Fruit fly (Drosophila melanogaster) whole organism, adult: ENCODE data around the gene Mitf.
A peak's percentile ranks its signal among the peaks of the same experiment; 100 is the strongest.

ENCODE experiments used
- CG11617 ChIP-seq: fragments of 200-800 bp; sonication (Bioruptor generic); optimal IDR thresholded peaks from 2 replicates; lab custom pipeline; 2017; ENCODE audit warnings: mild to moderate bottlenecking, missing biosample characterization, missing genetic modification reagents, missing genetic modification characterization
- CG12768 ChIP-seq: fragments of 200-800 bp; sonication (Bioruptor generic); optimal IDR thresholded peaks from 2 replicates; lab custom pipeline; 2017; ENCODE audit warnings: missing biosample characterization, missing genetic modification characterization, mild to moderate bottlenecking, moderate library complexity, missing genetic modification reagents
- CG14711 ChIP-seq: fragments of 200-800 bp; sonication (Bioruptor generic); optimal IDR thresholded peaks from 2 replicates; lab custom pipeline; 2018; ENCODE audit warnings: missing biosample characterization, mild to moderate bottlenecking, missing genetic modification characterization, moderate library complexity
- CG1620 ChIP-seq: fragments of 200-800 bp; sonication (Bioruptor generic); optimal IDR thresholded peaks from 2 replicates; lab custom pipeline; 2016; ENCODE audit warnings: missing biosample characterization, missing genetic modification characterization
- CG33017 ChIP-seq: fragments of 200-800 bp; sonication (Bioruptor generic); optimal IDR thresholded peaks from 2 replicates; lab custom pipeline; 2018; ENCODE audit warnings: missing biosample characterization, mild to moderate bottlenecking, missing genetic modification characterization, moderate library complexity
- CG5204 ChIP-seq: fragments of 200-800 bp; sonication (Bioruptor generic); optimal IDR thresholded peaks from 2 replicates; lab custom pipeline; 2016; ENCODE audit warnings: missing biosample characterization, missing genetic modification characterization
- CG7045 ChIP-seq: fragments of 200-800 bp; sonication (Bioruptor generic); optimal IDR thresholded peaks from 2 replicates; lab custom pipeline; 2017; ENCODE audit warnings: missing biosample characterization, mild to moderate bottlenecking, missing genetic modification characterization
- CG7101 ChIP-seq: fragments of 200-800 bp; sonication (Bioruptor generic); optimal IDR thresholded peaks from 2 replicates; lab custom pipeline; 2018; ENCODE audit warnings: missing biosample characterization, mild to moderate bottlenecking, missing genetic modification characterization, moderate library complexity
- Clk ChIP-seq: fragments of 200-800 bp; sonication (Bioruptor generic); optimal IDR thresholded peaks from 2 replicates; lab custom pipeline; 2017; ENCODE audit warnings: missing biosample characterization, missing genetic modification characterization
- Crg-1 ChIP-seq: fragments of 200-800 bp; sonication (Bioruptor generic); optimal IDR thresholded peaks from 2 replicates; lab custom pipeline; 2016; ENCODE audit warnings: missing biosample characterization, missing genetic modification characterization
- Hr96 ChIP-seq: fragments of 200-800 bp; sonication (Bioruptor generic); optimal IDR thresholded peaks from 2 replicates; lab custom pipeline; 2016; ENCODE audit warnings: missing biosample characterization, missing genetic modification characterization
- Mnt ChIP-seq: fragments of 200-800 bp; sonication (Bioruptor generic); optimal IDR thresholded peaks from 2 replicates; lab custom pipeline; 2016; ENCODE audit warnings: missing biosample characterization, mild to moderate bottlenecking, missing genetic modification characterization
- bab1 ChIP-seq: fragments of 200-800 bp; sonication (Bioruptor generic); optimal IDR thresholded peaks from 3 replicates; lab custom pipeline; 2019; ENCODE audit warnings: missing biosample characterization, mild to moderate bottlenecking, missing genetic modification characterization, moderate library complexity
- cic ChIP-seq: fragments of 200-800 bp; sonication (Bioruptor generic); optimal IDR thresholded peaks from 2 replicates; lab custom pipeline; 2017; ENCODE audit warnings: missing biosample characterization, mild to moderate bottlenecking, missing genetic modification characterization, moderate library complexity
- cnc ChIP-seq, 2 experiments: fragments of >200 bp; optimal IDR thresholded peaks; 2 replicates each; lab custom pipeline; 2017
- kay ChIP-seq: fragments of 200-800 bp; sonication (Bioruptor generic); peaks from one replicate; lab custom pipeline; 2016; ENCODE audit warnings: missing biosample characterization, missing genetic modification characterization, borderline replicate concordance
- ovo ChIP-seq: fragments of 200-800 bp; sonication (Bioruptor generic); optimal IDR thresholded peaks from 2 replicates; lab custom pipeline; 2016; ENCODE audit warnings: missing biosample characterization, missing genetic modification characterization
- pad ChIP-seq: fragments of 200-800 bp; sonication (Bioruptor generic); optimal IDR thresholded peaks from 3 replicates; lab custom pipeline; 2017; ENCODE audit warnings: missing biosample characterization, missing genetic modification characterization, mild to moderate bottlenecking, moderate library complexity, missing genetic modification reagents
- tj ChIP-seq: fragments of 200-800 bp; sonication (Bioruptor generic); optimal IDR thresholded peaks from 3 replicates; lab custom pipeline; 2017; ENCODE audit warnings: missing biosample characterization, mild to moderate bottlenecking, missing genetic modification characterization, moderate library complexity
- toe ChIP-seq: fragments of 200-800 bp; sonication (Bioruptor generic); optimal IDR thresholded peaks from 2 replicates; lab custom pipeline; 2016; ENCODE audit warnings: missing biosample characterization, missing genetic modification characterization

Gene Mitf

DNA sequence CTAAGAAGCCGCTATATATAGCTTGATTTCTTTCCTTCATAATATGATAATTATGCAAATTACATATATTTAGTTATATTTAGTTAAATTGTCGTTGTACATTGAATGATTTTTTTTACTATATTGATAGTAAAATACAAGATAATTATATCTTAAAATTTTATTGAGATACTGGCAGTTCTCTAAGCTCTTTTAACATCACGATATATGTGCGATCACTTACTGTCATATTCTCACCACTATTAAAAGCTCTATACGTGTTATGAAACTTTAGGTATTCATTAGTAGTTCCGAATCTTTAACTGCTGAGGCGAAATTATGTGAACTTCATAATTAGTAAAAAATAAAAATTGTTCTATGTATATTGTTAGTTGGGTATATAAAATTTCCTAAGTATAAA is at the start of gene Mitf:
Gene Mitf, plus strand, starts transcription at position 254 of the 400 bp plus-strand sequence.
- no peak for TF ChIP-seq CG33017 (tag; lab: Kevin White, UChicago)
- no peak for TF ChIP-seq toe
- peak; percentile 5 for TF ChIP-seq CG1620 (GFP tag; lab: Kevin White, UChicago)

DNA sequence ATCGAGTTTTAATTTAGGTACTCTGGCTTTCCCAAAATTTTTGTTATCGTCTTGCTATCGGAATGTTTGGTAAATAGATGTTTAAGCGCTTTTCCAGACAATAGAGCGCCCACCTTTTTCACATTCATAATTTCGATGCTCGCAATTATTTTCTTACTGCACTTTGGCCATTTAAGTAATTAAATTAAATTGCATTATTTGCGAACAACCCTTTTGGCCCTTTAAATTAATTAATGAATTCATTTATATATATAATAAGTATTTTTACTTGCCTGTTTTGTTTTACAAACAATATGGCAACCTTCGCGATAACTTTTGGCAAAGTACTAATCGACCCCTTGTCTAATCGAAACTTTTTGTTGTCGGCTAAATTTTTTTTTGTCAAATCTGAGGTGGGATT is 42.4 kb upstream of the Mitf start:
- TF ChIP-seq CG1620 (GFP tag; lab: Kevin White, UChicago) (no peak), CG5204 (GFP tag; lab: Kevin White, UChicago) (no peak), CG14711 (tag; lab: Kevin White, UChicago) (no peak), CG7101 (tag; lab: Kevin White, UChicago) (no peak), CG7045 (GFP tag; lab: Kevin White, UChicago) (no peak), pad (GFP tag; lab: Kevin White, UChicago) (no peak), bab1 (GFP tag; lab: Kevin White, UChicago) (no peak), Hr96 (GFP tag; lab: Kevin White, UChicago) (no peak), ovo (GFP tag; lab: Kevin White, UChicago) (no peak), toe (no peak), Mnt (GFP tag; lab: Kevin White, UChicago) (no peak), CG33017 (tag; lab: Kevin White, UChicago) (no peak), CG12768 (GFP tag; lab: Kevin White, UChicago) (no peak), Crg-1 (GFP tag; lab: Kevin White, UChicago) (no peak), cic (GFP tag; lab: Kevin White, UChicago) (no peak), Clk (GFP tag; lab: Kevin White, UChicago) (no peak), cnc (optimal IDR thresholded peaks at IDR 0.05; lab: Kevin White, UChicago) (no peak), kay (GFP tag; lab: Kevin White, UChicago) (no peak), tj (GFP tag; lab: Kevin White, UChicago) (no peak)

DNA sequence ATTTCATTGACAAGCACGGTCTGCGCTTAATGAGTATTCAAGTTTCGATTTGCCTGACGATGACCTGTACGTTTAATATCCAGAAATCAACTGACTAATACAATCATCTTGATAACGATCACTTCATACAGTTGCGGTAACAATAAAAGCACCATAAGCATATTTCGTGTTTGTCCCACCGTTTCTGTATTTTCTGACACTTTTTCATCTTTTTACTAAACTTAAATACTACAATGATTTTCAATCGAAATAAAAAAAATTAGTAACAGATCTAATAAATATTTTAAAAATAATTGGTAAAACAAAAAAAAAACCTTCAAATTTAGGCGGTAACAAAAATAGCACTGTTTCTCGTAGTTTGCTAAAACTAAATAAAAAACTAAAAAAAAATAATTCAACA is 36.6 kb upstream of the Mitf start, which contains the start of gene CG32017:
Gene CG32017, minus strand, starts transcription at position 101 of the 400 bp plus-strand sequence.
- TF ChIP-seq CG7045 (GFP tag; lab: Kevin White, UChicago) (no peak), kay (GFP tag; lab: Kevin White, UChicago) (no peak), CG1620 (GFP tag; lab: Kevin White, UChicago) (no peak), cic (GFP tag; lab: Kevin White, UChicago) (no peak), ovo (GFP tag; lab: Kevin White, UChicago) (no peak), cnc (optimal IDR thresholded peaks at IDR 0.05; lab: Kevin White, UChicago) (no peak), CG12768 (GFP tag; lab: Kevin White, UChicago) (no peak), bab1 (GFP tag; lab: Kevin White, UChicago) (no peak), CG5204 (GFP tag; lab: Kevin White, UChicago) (no peak), toe (no peak), tj (GFP tag; lab: Kevin White, UChicago) (no peak), Crg-1 (GFP tag; lab: Kevin White, UChicago) (no peak)

DNA sequence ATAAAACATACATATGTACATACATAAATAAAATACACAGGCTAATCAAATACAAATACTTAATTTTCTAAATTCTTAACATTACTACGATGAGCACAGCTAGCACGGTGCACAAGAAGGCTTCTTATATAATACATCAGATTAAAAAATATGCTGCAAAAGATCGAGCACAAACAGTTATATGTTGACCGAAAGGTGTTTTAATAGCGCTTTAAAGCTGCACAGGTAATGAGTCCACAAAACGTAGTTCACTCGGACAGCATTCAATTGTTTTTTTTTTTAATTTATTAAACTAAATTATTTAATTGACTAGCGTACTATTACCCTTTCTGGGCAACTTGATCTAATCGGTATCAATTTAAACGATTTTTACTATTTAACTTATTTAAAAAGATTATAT is 23.5 kb upstream of the Mitf start:
- peak; percentile 74 for TF ChIP-seq kay (GFP tag; lab: Kevin White, UChicago)
- no peak for TF ChIP-seq CG1620 (GFP tag; lab: Kevin White, UChicago)

DNA sequence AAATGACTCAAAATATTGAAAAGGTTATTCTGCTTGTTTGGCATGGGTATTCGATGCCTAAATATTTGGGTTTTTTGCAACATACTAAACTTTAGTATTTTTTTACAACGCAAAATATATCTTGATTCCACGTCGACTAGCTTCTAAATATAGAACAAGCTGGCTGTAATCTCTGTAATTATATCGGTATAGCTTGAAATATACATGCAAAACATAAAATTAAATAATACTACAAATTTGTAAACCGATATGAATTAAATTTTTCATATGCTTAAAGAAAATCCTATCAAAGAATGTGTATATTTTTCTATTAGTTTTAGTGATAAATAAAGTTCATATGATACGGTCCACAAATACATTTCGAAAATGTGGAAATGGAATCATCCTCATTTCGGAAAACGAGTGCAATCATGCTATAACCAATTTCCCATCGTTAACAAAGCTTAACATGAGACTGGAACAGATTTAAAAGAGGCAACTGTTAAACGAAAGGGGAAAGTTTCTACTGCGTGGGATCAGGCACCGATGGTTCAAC is 17.0 kb upstream of the Mitf start, which contains the start of gene pho:
Gene pho, minus strand, starts transcription at position 38 of the 535 bp plus-strand sequence.
- TF ChIP-seq CG7045 (GFP tag; lab: Kevin White, UChicago) (no peak), CG33017 (tag; lab: Kevin White, UChicago) (no peak), CG12768 (GFP tag; lab: Kevin White, UChicago) (no peak), CG1620 (GFP tag; lab: Kevin White, UChicago) (no peak), tj (GFP tag; lab: Kevin White, UChicago) (no peak), CG11617 (no peak), ovo (GFP tag; lab: Kevin White, UChicago) (no peak), Crg-1 (GFP tag; lab: Kevin White, UChicago) (no peak), Mnt (GFP tag; lab: Kevin White, UChicago) (no peak), Hr96 (GFP tag; lab: Kevin White, UChicago) (no peak), CG7101 (tag; lab: Kevin White, UChicago) (no peak), cic (GFP tag; lab: Kevin White, UChicago) (no peak), cnc (optimal IDR thresholded peaks at IDR 0.05; lab: Kevin White, UChicago) (no peak), kay (GFP tag; lab: Kevin White, UChicago) (no peak), bab1 (GFP tag; lab: Kevin White, UChicago) (no peak), toe (peak; percentile 3), CG14711 (tag; lab: Kevin White, UChicago) (no peak), CG5204 (GFP tag; lab: Kevin White, UChicago) (peak; percentile 45), Clk (GFP tag; lab: Kevin White, UChicago) (no peak), pad (GFP tag; lab: Kevin White, UChicago) (peak; percentile 58)

DNA sequence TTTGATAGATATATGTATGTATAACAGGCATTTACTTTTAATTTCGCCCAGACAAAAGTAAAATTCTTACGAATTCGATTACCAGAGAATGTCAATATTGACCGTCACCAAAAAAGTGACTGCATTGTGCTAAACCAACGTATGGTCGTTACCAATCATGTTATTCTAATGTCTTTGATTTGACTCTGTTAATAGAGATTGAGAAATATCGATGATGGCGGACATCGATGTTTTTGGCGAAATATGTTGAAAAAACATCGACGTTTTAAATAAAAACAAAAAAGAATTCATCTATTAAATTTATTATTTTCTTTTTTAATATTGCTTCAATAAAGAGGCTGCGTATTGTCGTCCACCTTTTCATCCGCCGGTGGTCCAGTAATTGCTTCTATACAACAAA is 15.8 kb upstream of the Mitf start:
- no peak for TF ChIP-seq Crg-1 (GFP tag; lab: Kevin White, UChicago)
- no peak for TF ChIP-seq cnc (optimal IDR thresholded peaks at IDR 0.05; lab: Kevin White, UChicago)
- TF ChIP-seq CG12768 (GFP tag; lab: Kevin White, UChicago), result no peak
- no peak for TF ChIP-seq CG1620 (GFP tag; lab: Kevin White, UChicago)
- TF ChIP-seq CG11617, result no peak
- TF ChIP-seq ovo (GFP tag; lab: Kevin White, UChicago), result no peak
- no peak for TF ChIP-seq CG33017 (tag; lab: Kevin White, UChicago)
- no peak for TF ChIP-seq cic (GFP tag; lab: Kevin White, UChicago)
- no peak for TF ChIP-seq Hr96 (GFP tag; lab: Kevin White, UChicago)
- no peak for TF ChIP-seq CG5204 (GFP tag; lab: Kevin White, UChicago)
- no peak for TF ChIP-seq CG7101 (tag; lab: Kevin White, UChicago)
- TF ChIP-seq kay (GFP tag; lab: Kevin White, UChicago), result no peak
- no peak for TF ChIP-seq toe
- TF ChIP-seq Clk (GFP tag; lab: Kevin White, UChicago), result no peak
- TF ChIP-seq CG7045 (GFP tag; lab: Kevin White, UChicago), result no peak
- TF ChIP-seq tj (GFP tag; lab: Kevin White, UChicago), result no peak
- no peak for TF ChIP-seq bab1 (GFP tag; lab: Kevin White, UChicago)
- TF ChIP-seq Mnt (GFP tag; lab: Kevin White, UChicago), result no peak
- TF ChIP-seq CG14711 (tag; lab: Kevin White, UChicago), result no peak
- no peak for TF ChIP-seq pad (GFP tag; lab: Kevin White, UChicago)
